Fruit fly (Drosophila melanogaster) whole organism, adult: ENCODE data around the gene CG33490.

Experiments
- CG11617 ChIP-seq: fragments of 200-800 bp; sonication (Bioruptor generic); optimal IDR thresholded peaks from 2 replicates; lab custom pipeline; 2017; ENCODE audit warnings: mild to moderate bottlenecking, missing biosample characterization, missing genetic modification reagents, missing genetic modification characterization
- CG12768 ChIP-seq: fragments of 200-800 bp; sonication (Bioruptor generic); optimal IDR thresholded peaks from 2 replicates; lab custom pipeline; 2017; ENCODE audit warnings: missing biosample characterization, missing genetic modification characterization, mild to moderate bottlenecking, moderate library complexity, missing genetic modification reagents
- CG7045 ChIP-seq: fragments of 200-800 bp; sonication (Bioruptor generic); optimal IDR thresholded peaks from 2 replicates; lab custom pipeline; 2017; ENCODE audit warnings: missing biosample characterization, mild to moderate bottlenecking, missing genetic modification characterization
- CG7101 ChIP-seq: fragments of 200-800 bp; sonication (Bioruptor generic); optimal IDR thresholded peaks from 2 replicates; lab custom pipeline; 2018; ENCODE audit warnings: missing biosample characterization, mild to moderate bottlenecking, missing genetic modification characterization, moderate library complexity

- no peak for TF ChIP-seq CG11617 (GFP tag; lab: Kevin White, UChicago)
- TF ChIP-seq CG12768 (GFP tag; lab: Kevin White, UChicago): no peak
- no peak for TF ChIP-seq CG7101 (tag; lab: Kevin White, UChicago)
- no peak for TF ChIP-seq CG7045
These were observed 19.7 kb downstream of the CG33490 start for dm6 chr3L:11554796-11555195.
